Fruit fly (Drosophila melanogaster): ENCODE measurements around the gene CG12236.

Gene CG12236

dm6 chrX:5896809-5897700, 10.9 kb upstream of the CG12236 start (continued):
- TF ChIP-seq D (optimal IDR thresholded peaks at IDR 0.05) (no peak), D (GFP tag; optimal IDR thresholded peaks at IDR 0.05) (peak; percentile 13), CG3838 (GFP tag; optimal IDR thresholded peaks at IDR 0.05) (no peak), fd3F (GFP tag; optimal IDR thresholded peaks at IDR 0.05) (no peak), CG8944 (GFP tag; optimal IDR thresholded peaks at IDR 0.05) (no peak), MESR4 (GFP tag; optimal IDR thresholded peaks at IDR 0.05) (no peak), CG12155 (GFP tag; optimal IDR thresholded peaks at IDR 0.05) (peak; percentile 13), lmd (GFP tag; IDR thresholded peaks at IDR 0.05) (peak; percentile 50), row (GFP tag; IDR thresholded peaks at IDR 0.05) (peak; percentile 33; the same call in 2 of the 3 replicates), dysf (GFP tag; IDR thresholded peaks at IDR 0.05) (peak; percentile 52; the same call in 2 of the 3 replicates), dmrt99B (tag; optimal IDR thresholded peaks at IDR 0.05) (peak; percentile 22), bab2 (GFP tag; optimal IDR thresholded peaks at IDR 0.05) (peak; percentile 2), sim (GFP tag; IDR thresholded peaks at IDR 0.05) (no peak), ham (GFP tag; IDR thresholded peaks at IDR 0.05) (no peak), CG4730 (GFP tag; IDR thresholded peaks at IDR 0.05) (peak; percentile 36; the same call in 1 of the 2 replicates), sens (GFP tag) (peak; percentile 84), Mad (GFP tag; optimal IDR thresholded peaks at IDR 0.05) (no peak), wek (GFP tag; optimal IDR thresholded peaks at IDR 0.05) (no peak), Elba2 (GFP tag; optimal IDR thresholded peaks at IDR 0.05) (no peak), ken (GFP tag; IDR thresholded peaks at IDR 0.05) (0 out of 3 replicates have a peak, but pooled peaks have one; percentile 24), CG7372 (GFP tag; IDR thresholded peaks at IDR 0.05) (no peak), CG17829 (tag; optimal IDR thresholded peaks at IDR 0.05) (no peak), CG31441 (GFP tag; IDR thresholded peaks at IDR 0.05) (0 out of 2 replicates have a peak, but pooled peaks have one; percentile 15), CG11723 (GFP tag; optimal IDR thresholded peaks at IDR 0.05) (no peak), org-1 (GFP tag; optimal IDR thresholded peaks at IDR 0.05) (no peak), fd102C (GFP tag; optimal IDR thresholded peaks at IDR 0.05) (no peak), Oli (tag; optimal IDR thresholded peaks at IDR 0.05) (no peak), Camta (GFP tag; optimal IDR thresholded peaks at IDR 0.05) (no peak), CG30020 (tag; optimal IDR thresholded peaks at IDR 0.05) (no peak), Meics (GFP tag; optimal IDR thresholded peaks at IDR 0.05) (no peak), CG11504 (tag; optimal IDR thresholded peaks at IDR 0.05) (peak; percentile 44), CG8290 (GFP tag; optimal IDR thresholded peaks at IDR 0.05) (no peak), CG8290 (tag; optimal IDR thresholded peaks at IDR 0.05) (peak in 1 of 2 experiments; percentile 30), twi (tag; optimal IDR thresholded peaks at IDR 0.05) (no peak), CG8388 (GFP tag; optimal IDR thresholded peaks at IDR 0.05) (peak; percentile 33), zen (tag; optimal IDR thresholded peaks at IDR 0.05) (peak; percentile 13), CG18262 (tag; optimal IDR thresholded peaks at IDR 0.05) (peak; percentile 3), D19A (tag; optimal IDR thresholded peaks at IDR 0.05) (no peak), ara (GFP tag; IDR thresholded peaks at IDR 0.05) (peak; percentile 44; the same call in 1 of the 2 replicates), CG11398 (GFP tag; optimal IDR thresholded peaks at IDR 0.05) (no peak), CG4360 (GFP tag; IDR thresholded peaks at IDR 0.05) (no peak), CG34224 (GFP tag; IDR thresholded peaks at IDR 0.05; ENCODE audit: partially characterized antibody) (no peak), CG12071 (GFP tag; optimal IDR thresholded peaks at IDR 0.05) (no peak), CG14667 (GFP tag; IDR thresholded peaks at IDR 0.05) (no peak), Blimp-1 (GFP tag; optimal IDR thresholded peaks at IDR 0.05) (peak; percentile 29), esg (GFP tag; conservative IDR thresholded peaks at IDR 0.05) (no peak), chif (GFP tag; optimal IDR thresholded peaks at IDR 0.05) (peak in 1 of 2 experiments; percentile 28), wdn (GFP tag; IDR thresholded peaks at IDR 0.05) (no peak), H2.0 (GFP tag; IDR thresholded peaks at IDR 0.05) (peak; percentile 33; the same call in 1 of the 2 replicates), CG11696 (GFP tag; IDR thresholded peaks at IDR 0.05) (peak; percentile 86)

Measured in whole organism, embryonic.